Worm (Caenorhabditis elegans): ENCODE measurements around the gene srw-59.
"Not testable (repeated sequence)": the region's sequence is repeated elsewhere in the genome, so short reads cannot be mapped to it uniquely, and the experiment has no call there.

- TF ChIP-seq ceh-82 (tag; optimal IDR thresholded peaks at IDR 0.05); aly-2 (tag; optimal IDR thresholded peaks at IDR 0.05); elt-3 (tag; optimal IDR thresholded peaks at IDR 0.05); nhr-77 (tag; optimal IDR thresholded peaks at IDR 0.05); nhr-11 (tag; optimal IDR thresholded peaks at IDR 0.05); ztf-11 (tag; optimal IDR thresholded peaks at IDR 0.05); ztf-4 (tag; optimal IDR thresholded peaks at IDR 0.05); unc-62 (GFP tag; optimal IDR thresholded peaks at IDR 0.05); snpc-4 (tag; optimal IDR thresholded peaks at IDR 0.05); lin-39 (tag; optimal IDR thresholded peaks at IDR 0.05); ZK546.5 (tag; optimal IDR thresholded peaks at IDR 0.05); elt-1 (tag; optimal IDR thresholded peaks at IDR 0.05): not testable (repeated sequence)
Observed at ce11 chrV:15905530-15905929, 45.3 kb downstream of the srw-59 start, which contains the start of the genes F35E8.1 and F35E8.2.
